Fruit fly (Drosophila melanogaster) whole organism, wandering third instar larva: Measurements from ENCODE around the gene CG14105.

Source experiments
- CG32264 ChIP-seq: fragments of 200-800 bp; sonication (Bioruptor generic); optimal IDR thresholded peaks from 2 replicates; lab custom pipeline; 2016; ENCODE audit warnings: missing biosample characterization, missing genetic modification characterization
- CG9705 ChIP-seq: fragments of 200-800 bp; sonication (Bioruptor generic); optimal IDR thresholded peaks from 2 replicates; lab custom pipeline; 2018; ENCODE audit warnings: missing biosample characterization, mild to moderate bottlenecking, missing genetic modification characterization
- CrebA ChIP-seq: fragments of 200-800 bp; sonication (Bioruptor generic); optimal IDR thresholded peaks from 2 replicates; lab custom pipeline; 2016; ENCODE audit warnings: missing biosample characterization, mild to moderate bottlenecking, missing genetic modification characterization, borderline replicate concordance
- Dfd ChIP-seq: fragments of >200 bp; optimal IDR thresholded peaks from 2 replicates; lab custom pipeline; 2017; ENCODE audit warnings: missing biosample characterization, missing genetic modification characterization
- HLH106 ChIP-seq: fragments of 200-800 bp; optimal IDR thresholded peaks from 3 replicates; lab custom pipeline; 2019; ENCODE audit warnings: missing biosample characterization, mild to moderate bottlenecking, missing genetic modification characterization, moderate library complexity
- Hnf4 ChIP-seq: fragments of 200-800 bp; sonication (Bioruptor generic); optimal IDR thresholded peaks from 2 replicates; lab custom pipeline; 2016; ENCODE audit warnings: missing biosample characterization, mild to moderate bottlenecking, missing genetic modification characterization
- Hr78 ChIP-seq: fragments of >200 bp; optimal IDR thresholded peaks from 2 replicates; lab custom pipeline; 2017; ENCODE audit warnings: missing biosample characterization, missing genetic modification characterization
- Hr83 ChIP-seq: fragments of 200-300 bp; sonication (Bioruptor generic); optimal IDR thresholded peaks from 2 replicates; lab custom pipeline; 2016; ENCODE audit warnings: missing biosample characterization, mild to moderate bottlenecking, missing genetic modification characterization, moderate library complexity; ENCODE audit not compliant: poor library complexity, severe bottlenecking
- Jra ChIP-seq: sonication (Bioruptor generic); optimal IDR thresholded peaks from 2 replicates; lab custom pipeline; 2016; ENCODE audit warnings: missing biosample characterization, missing genetic modification characterization
- Myc ChIP-seq: fragments of >200 bp; optimal IDR thresholded peaks from 2 replicates; lab custom pipeline; 2017
- OdsH ChIP-seq: fragments of 200-800 bp; sonication (Bioruptor generic); optimal IDR thresholded peaks from 2 replicates; lab custom pipeline; 2016; ENCODE audit warnings: missing biosample characterization, mild to moderate bottlenecking, missing genetic modification characterization
- Sp1 ChIP-seq: fragments of 200-800 bp; sonication (Bioruptor generic); optimal IDR thresholded peaks from 3 replicates; lab custom pipeline; 2019; ENCODE audit warnings: missing biosample characterization, mild to moderate bottlenecking, missing genetic modification characterization, moderate library complexity
- Vsx2 ChIP-seq: fragments of 200-300, 225-300 bp; sonication (Bioruptor generic); optimal IDR thresholded peaks from 2 replicates; lab custom pipeline; 2018; ENCODE audit warnings: missing biosample characterization, missing genetic modification characterization; ENCODE audit not compliant: partially characterized antibody
- br ChIP-seq: fragments of 200-800 bp; sonication (Bioruptor generic); optimal IDR thresholded peaks from 2 replicates; lab custom pipeline; 2016; ENCODE audit warnings: missing biosample characterization, missing genetic modification characterization
- brk ChIP-seq: fragments of 200-800 bp; sonication (Bioruptor generic); optimal IDR thresholded peaks from 2 replicates; lab custom pipeline; 2016; ENCODE audit warnings: missing biosample characterization, mild to moderate bottlenecking, missing genetic modification characterization
- dl ChIP-seq, 2 experiments: fragments of 175-275, 200-275 bp in 1 of 2; fragments of 200-275 bp in 1 of 2; sonication (Bioruptor generic); optimal IDR thresholded peaks; lab custom pipeline; 2018; ENCODE audit warnings: mild to moderate bottlenecking in 2 of 2, missing biosample characterization in 2 of 2, missing genetic modification characterization in 2 of 2, moderate library complexity in 2 of 2; ENCODE audit not compliant: partially characterized antibody in 2 of 2, insufficient read depth in 1 of 2
- dsf ChIP-seq: sonication (Bioruptor generic); optimal IDR thresholded peaks from 2 replicates; lab custom pipeline; 2016; ENCODE audit warnings: missing biosample characterization, missing genetic modification characterization, borderline replicate concordance
- ey ChIP-seq: fragments of 200-800 bp; sonication (Bioruptor generic); optimal IDR thresholded peaks from 2 replicates; lab custom pipeline; 2016; ENCODE audit warnings: missing biosample characterization, missing genetic modification characterization
- foxo ChIP-seq, 2 experiments: fragments of 200-800 bp; sonication (Bioruptor generic); optimal IDR thresholded peaks; 2 replicates in 1 of 2; 3 replicates in 1 of 2; lab custom pipeline; 2016 to 2017; ENCODE audit warnings: missing biosample characterization in 2 of 2, missing genetic modification characterization in 2 of 2
- fru ChIP-seq: fragments of 200-800 bp; sonication (Bioruptor generic); optimal IDR thresholded peaks from 3 replicates; lab custom pipeline; 2016; ENCODE audit warnings: missing biosample characterization, mild to moderate bottlenecking, missing genetic modification characterization
- h ChIP-seq: fragments of 200-800 bp; sonication (Bioruptor generic); optimal IDR thresholded peaks from 3 replicates; lab custom pipeline; 2016; ENCODE audit warnings: missing biosample characterization, mild to moderate bottlenecking, missing genetic modification characterization
- jim ChIP-seq: fragments of 175-275, 200-325 bp; sonication (Bioruptor generic); optimal IDR thresholded peaks from 2 replicates; lab custom pipeline; 2016; ENCODE audit warnings: missing biosample characterization, mild to moderate bottlenecking, missing genetic modification characterization
- lola ChIP-seq: fragments of >200 bp; optimal IDR thresholded peaks from 2 replicates; lab custom pipeline; 2017; ENCODE audit warnings: missing biosample characterization, missing genetic modification characterization
- pan ChIP-seq: fragments of >200 bp; optimal IDR thresholded peaks from 2 replicates; lab custom pipeline; 2017
- psq ChIP-seq: fragments of 200-800 bp; sonication (Bioruptor generic); optimal IDR thresholded peaks from 3 replicates; lab custom pipeline; 2017; ENCODE audit warnings: missing biosample characterization, mild to moderate bottlenecking, missing genetic modification characterization, moderate library complexity
- rgr ChIP-seq: fragments of 200-800 bp; sonication (Bioruptor generic); optimal IDR thresholded peaks from 3 replicates; lab custom pipeline; 2016; ENCODE audit warnings: missing biosample characterization, mild to moderate bottlenecking, missing genetic modification characterization
- sage ChIP-seq: fragments of 200-800 bp; sonication (Bioruptor generic); optimal IDR thresholded peaks from 2 replicates; lab custom pipeline; 2016; ENCODE audit warnings: missing biosample characterization, mild to moderate bottlenecking, missing genetic modification characterization
- sv ChIP-seq: fragments of 200-800 bp; sonication (Bioruptor generic); optimal IDR thresholded peaks from 3 replicates; lab custom pipeline; 2016; ENCODE audit warnings: missing biosample characterization, missing genetic modification characterization
- tai ChIP-seq: sonication (Bioruptor generic); optimal IDR thresholded peaks from 2 replicates; lab custom pipeline; 2016; ENCODE audit warnings: missing biosample characterization, missing genetic modification characterization
- usp ChIP-seq: fragments of >200 bp; optimal IDR thresholded peaks from 2 replicates; lab custom pipeline; 2017; ENCODE audit warnings: missing biosample characterization, missing genetic modification characterization
- woc ChIP-seq: sonication (Bioruptor generic); optimal IDR thresholded peaks from 2 replicates; lab custom pipeline; 2016; ENCODE audit warnings: missing biosample characterization, mild to moderate bottlenecking, missing genetic modification characterization

Gene CG14105

DNA sequence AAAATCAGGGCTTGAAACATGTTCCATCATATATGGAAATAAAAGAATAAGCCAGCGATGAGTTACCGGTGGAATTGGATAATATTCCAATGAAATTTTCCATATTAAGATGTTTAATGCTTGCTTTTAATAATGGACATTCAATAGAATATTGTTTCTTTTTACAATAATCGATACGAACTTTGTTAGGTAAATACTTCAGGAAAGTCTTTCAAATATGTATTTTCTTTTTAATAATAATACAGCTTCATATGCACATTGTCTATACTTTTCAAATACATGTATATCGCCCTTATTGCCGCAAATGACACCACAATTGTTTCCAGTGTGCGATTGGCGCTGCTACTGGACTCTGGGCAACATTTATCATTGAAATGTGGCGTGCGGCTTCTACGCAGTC lies 19.6 kb downstream of the CG14105 start:
- TF ChIP-seq Hnf4 (GFP tag; lab: Kevin White, UChicago) (no peak), ey (GFP tag; lab: Kevin White, UChicago) (peak; percentile 13), tai (GFP tag; lab: Kevin White, UChicago) (no peak), h (GFP tag; lab: Kevin White, UChicago) (peak; percentile 33), foxo (GFP tag; optimal IDR thresholded peaks at IDR 0.05; lab: Kevin White, UChicago) (peak in 1 of 2 experiments; percentile 33), rgr (GFP tag; lab: Kevin White, UChicago) (no peak), HLH106 (peak; percentile 2), br (GFP tag; lab: Kevin White, UChicago) (peak; percentile 14), woc (GFP tag; lab: Kevin White, UChicago) (peak; percentile 16), Sp1 (peak; percentile 12), fru (GFP tag; lab: Kevin White, UChicago) (peak; percentile 36)
- TF ChIP-seq, all 38 proteins: peak for 8

dm6 chr3L:13403141-13403867 lies 23.2 kb downstream of the CG14105 start:
- no peak for TF ChIP-seq rgr (GFP tag; lab: Kevin White, UChicago)
- no peak for TF ChIP-seq sage (GFP tag; lab: Kevin White, UChicago)
- no peak for TF ChIP-seq ey (GFP tag; lab: Kevin White, UChicago)
- no peak for TF ChIP-seq brk (GFP tag; lab: Kevin White, UChicago)
- TF ChIP-seq h (GFP tag; lab: Kevin White, UChicago): no peak
- no peak for TF ChIP-seq CG9705
- TF ChIP-seq dsf (GFP tag; lab: Kevin White, UChicago): no peak
- no peak for TF ChIP-seq tai (GFP tag; lab: Kevin White, UChicago)
- no peak for TF ChIP-seq woc (GFP tag; lab: Kevin White, UChicago)
- TF ChIP-seq br (GFP tag; lab: Kevin White, UChicago): no peak
- no peak for TF ChIP-seq Hr78 (GFP tag; lab: Kevin White, UChicago)
- no peak for TF ChIP-seq Vsx2
- no peak for TF ChIP-seq Myc
- no peak for TF ChIP-seq pan
- TF ChIP-seq CrebA (GFP tag; lab: Kevin White, UChicago): no peak

dm6 chr3L:13400872-13401418 lies 25.5 kb downstream of the CG14105 start, which contains the start of gene sens:
Gene sens (minus strand): TSS chr3L:13401125.
- TF ChIP-seq Hnf4 (GFP tag; lab: Kevin White, UChicago): no peak
- TF ChIP-seq Sp1: peak; percentile 32
- no peak for TF ChIP-seq tai (GFP tag; lab: Kevin White, UChicago)
- no peak for TF ChIP-seq dl (GFP tag; optimal IDR thresholded peaks at IDR 0.05; lab: Kevin White, UChicago; ENCODE audit: insufficient read depth in 1 of 2, partially characterized antibody in 2 of 2)
- peak; percentile 35 for TF ChIP-seq jim
- peak; percentile 38 for TF ChIP-seq Jra (GFP tag; lab: Kevin White, UChicago)

DNA sequence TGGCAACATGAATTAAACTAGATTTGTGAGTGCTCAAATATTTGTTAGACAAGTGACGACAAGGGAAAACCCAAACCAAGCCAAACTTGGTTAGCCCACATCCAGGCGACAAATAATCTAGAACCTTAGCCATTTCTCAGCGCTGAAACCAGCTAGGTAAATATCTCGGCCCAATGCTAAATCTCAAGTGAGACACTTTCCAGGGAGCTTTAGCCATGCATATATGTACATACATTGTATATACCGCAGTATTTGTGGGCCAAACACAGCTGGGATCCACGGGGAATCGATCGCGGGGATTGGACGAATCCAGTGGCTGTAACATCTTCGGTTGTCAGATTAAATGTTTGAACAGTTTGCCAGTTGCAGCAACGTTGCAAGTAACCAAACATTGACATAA lies 28.8 kb downstream of the CG14105 start:
- TF ChIP-seq dl (GFP tag; optimal IDR thresholded peaks at IDR 0.05; lab: Kevin White, UChicago; ENCODE audit: insufficient read depth in 1 of 2, partially characterized antibody in 2 of 2) (no peak), Hnf4 (GFP tag; lab: Kevin White, UChicago) (no peak), ey (GFP tag; lab: Kevin White, UChicago) (no peak), dsf (GFP tag; lab: Kevin White, UChicago) (no peak), Jra (GFP tag; lab: Kevin White, UChicago) (no peak), Hr83 (GFP tag; lab: Kevin White, UChicago) (no peak), fru (GFP tag; lab: Kevin White, UChicago) (no peak), jim (no peak), psq (GFP tag; lab: Kevin White, UChicago) (no peak), Vsx2 (no peak), tai (GFP tag; lab: Kevin White, UChicago) (no peak), brk (GFP tag; lab: Kevin White, UChicago) (no peak)

- TF ChIP-seq rgr (GFP tag; lab: Kevin White, UChicago) (no peak), h (GFP tag; lab: Kevin White, UChicago) (no peak), CrebA (GFP tag; lab: Kevin White, UChicago) (no peak), Hnf4 (GFP tag; lab: Kevin White, UChicago) (no peak), Dfd (GFP tag; lab: Kevin White, UChicago) (no peak), tai (GFP tag; lab: Kevin White, UChicago) (no peak), ey (GFP tag; lab: Kevin White, UChicago) (no peak), CG32264 (GFP tag; lab: Kevin White, UChicago) (no peak), OdsH (peak; percentile 22), foxo (GFP tag; optimal IDR thresholded peaks at IDR 0.05; lab: Kevin White, UChicago) (peak in 1 of 2 experiments; percentile 20), sv (GFP tag; lab: Kevin White, UChicago) (no peak), lola (GFP tag; lab: Kevin White, UChicago) (no peak), Hr83 (GFP tag; lab: Kevin White, UChicago) (no peak), Myc (no peak), Hr78 (GFP tag; lab: Kevin White, UChicago) (no peak), sage (GFP tag; lab: Kevin White, UChicago) (no peak), Vsx2 (no peak), Jra (GFP tag; lab: Kevin White, UChicago) (no peak), dsf (GFP tag; lab: Kevin White, UChicago) (no peak), fru (GFP tag; lab: Kevin White, UChicago) (no peak), HLH106 (peak; percentile 23), usp (GFP tag; lab: Kevin White, UChicago) (no peak), pan (no peak)
Measured at dm6 chr3L:13393538-13393937, 32.9 kb downstream of the CG14105 start.
